Fruit fly (Drosophila melanogaster) Kc167 (cell line): ENCODE results near the gene Cchl.

Source experiments
- Myc ChIP-seq: fragments of >200 bp; optimal IDR thresholded peaks from 2 replicates; lab custom pipeline; 2017; ENCODE audit warnings: missing external identifiers
- h ChIP-seq: fragments of >200 bp; optimal IDR thresholded peaks from 3 replicates; lab custom pipeline; 2018; ENCODE audit warnings: missing external identifiers
- psq ChIP-seq: fragments of >200 bp; optimal IDR thresholded peaks from 2 replicates; lab custom pipeline; 2017; ENCODE audit warnings: missing external identifiers
- ttk ChIP-seq: sonication (Bioruptor generic); optimal IDR thresholded peaks from 2 replicates; lab custom pipeline; 2017; ENCODE audit warnings: missing external identifiers

DNA sequence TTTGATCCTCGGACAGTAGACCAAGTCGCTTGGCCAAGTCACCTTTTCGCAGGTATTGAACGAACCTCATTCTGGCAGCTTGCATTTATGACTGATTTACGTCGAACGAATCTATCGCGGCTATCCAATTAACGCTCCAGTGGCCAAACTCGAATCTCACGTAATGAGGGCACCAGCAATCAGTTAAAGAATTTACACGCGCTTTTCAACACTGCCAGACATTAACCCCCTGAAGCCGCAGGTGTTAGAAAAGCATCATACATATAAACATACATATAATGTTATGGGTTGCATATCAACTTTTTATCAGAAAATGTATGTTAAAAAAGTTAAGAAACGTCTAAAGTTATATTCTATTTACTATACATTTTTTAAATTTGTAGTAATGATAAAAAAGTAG lies 2.0 kb downstream of the Cchl start, which contains the start of gene CG6028:
- TF ChIP-seq ttk (lab: Kevin White, UChicago) (no peak), h (lab: Kevin White, UChicago) (no peak), psq (no peak), Myc (lab: Kevin White, UChicago) (no peak)
